Worm (Caenorhabditis elegans): ENCODE data around the gene T27E7.5.

DNA sequence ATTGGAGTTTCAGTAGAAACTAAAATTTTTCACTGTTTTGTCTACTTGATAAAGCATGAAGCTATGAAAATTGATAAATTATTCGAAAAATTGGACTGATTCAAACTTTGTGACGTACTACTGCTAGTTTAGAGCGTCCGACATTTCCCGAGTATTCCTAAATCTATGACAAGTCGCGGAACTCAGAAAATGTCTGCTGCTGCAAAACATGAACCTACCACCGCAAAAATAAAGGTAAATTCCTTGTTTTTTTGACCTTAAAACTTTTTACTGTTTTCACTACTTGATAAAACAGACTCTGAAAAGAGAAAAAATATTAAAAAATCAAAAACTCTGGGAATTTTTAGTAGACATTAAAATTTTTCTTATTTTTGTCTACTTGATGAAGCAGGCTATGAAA is 49.8 kb downstream of the T27E7.5 start:
- no peak for TF ChIP-seq unc-62 (GFP tag; optimal IDR thresholded peaks at IDR 0.05)
- TF ChIP-seq nhr-90 (tag; optimal IDR thresholded peaks at IDR 0.05): no peak

All from whole organism, young adult.